Worm (Caenorhabditis elegans): ENCODE results near the gene F54C8.7.

ce11 chrIII:9474501-9474900, 20.6 kb upstream of the F54C8.7 start:
- TF ChIP-seq ref-1 (GFP tag; conservative IDR thresholded peaks at IDR 0.05) (no peak), klf-2 (GFP tag; conservative IDR thresholded peaks at IDR 0.05) (no peak)

All from whole organism, midembryonic.